Fruit fly (Drosophila melanogaster) whole organism, embryonic: ENCODE measurements around the gene pr.

Experiments used
- Aef1 ChIP-seq: fragments of 200-800 bp; sonication (Bioruptor generic); IDR thresholded peaks from 3 replicates; pipeline ENCODE4 v1.3.6; 2022; ENCODE audit warnings: missing biosample characterization, missing genetic modification characterization
- CG11085 ChIP-seq: fragments of 200-800 bp; sonication (Bioruptor generic); IDR thresholded peaks from 2 replicates; pipeline ENCODE4 v1.3.6; 2022; ENCODE audit warnings: missing biosample characterization, missing genetic modification characterization
- CG12236 ChIP-seq: fragments of 200-800 bp; sonication (Bioruptor generic); optimal IDR thresholded peaks from 2 replicates; lab custom pipeline; 2016; ENCODE audit warnings: missing biosample characterization, missing genetic modification characterization
- CG13624 ChIP-seq: fragments of 200-800 bp; sonication (Bioruptor generic); optimal IDR thresholded peaks from 2 replicates; lab custom pipeline; 2016; ENCODE audit warnings: missing biosample characterization, missing genetic modification characterization
- CG14014 ChIP-seq: fragments of 200-800 bp; sonication (Bioruptor generic); IDR thresholded peaks from 2 replicates; pipeline ENCODE4 v1.3.6; 2022; ENCODE audit warnings: missing biosample characterization, missing genetic modification characterization
- CG14710 ChIP-seq: fragments of 200-800 bp; sonication (Bioruptor generic); optimal IDR thresholded peaks from 3 replicates; lab custom pipeline; 2019; ENCODE audit warnings: missing biosample characterization, mild to moderate bottlenecking, missing genetic modification characterization, moderate library complexity
- CG15479 ChIP-seq: fragments of 200-800 bp; sonication (Bioruptor generic); optimal IDR thresholded peaks from 3 replicates; lab custom pipeline; 2019; ENCODE audit warnings: missing biosample characterization, mild to moderate bottlenecking, missing genetic modification characterization, moderate library complexity
- CG15601 ChIP-seq: fragments of 200-800 bp; sonication (Bioruptor generic); optimal IDR thresholded peaks from 3 replicates; lab custom pipeline; 2019; ENCODE audit warnings: missing biosample characterization, mild to moderate bottlenecking, missing genetic modification characterization, moderate library complexity
- CG1603 ChIP-seq: fragments of 200-800 bp; sonication (Bioruptor generic); optimal IDR thresholded peaks from 2 replicates; lab custom pipeline; 2019; ENCODE audit warnings: missing biosample characterization, mild to moderate bottlenecking, missing genetic modification characterization, moderate library complexity
- CG1647 ChIP-seq: fragments of 200-800 bp; sonication (Bioruptor generic); optimal IDR thresholded peaks from 3 replicates; lab custom pipeline; 2016; ENCODE audit warnings: missing biosample characterization, missing genetic modification characterization
- CG17328 ChIP-seq: fragments of 200-800 bp; sonication (Bioruptor generic); IDR thresholded peaks from 2 replicates; pipeline ENCODE4 v1.3.6; 2022; ENCODE audit warnings: missing biosample characterization, missing genetic modification characterization
- CG18599 ChIP-seq: fragments of 200-800 bp; sonication (Bioruptor generic); optimal IDR thresholded peaks from 3 replicates; lab custom pipeline; 2017; ENCODE audit warnings: missing biosample characterization, missing genetic modification characterization, mild to moderate bottlenecking, moderate library complexity, missing genetic modification reagents
- CG2116 ChIP-seq: fragments of 200-800 bp; sonication (Bioruptor generic); optimal IDR thresholded peaks from 3 replicates; lab custom pipeline; 2018; ENCODE audit warnings: missing biosample characterization, mild to moderate bottlenecking, missing genetic modification characterization
- CG32767 ChIP-seq: fragments of 200-800 bp; sonication (Bioruptor generic); IDR thresholded peaks from 2 replicates; pipeline ENCODE4 v1.3.6; 2022; ENCODE audit warnings: missing biosample characterization, missing genetic modification characterization
- CG42726 ChIP-seq: fragments of 200-800 bp; sonication (Bioruptor generic); IDR thresholded peaks from 2 replicates; pipeline ENCODE4 v1.3.6; 2022; ENCODE audit warnings: missing biosample characterization, missing genetic modification characterization; ENCODE audit not compliant: partially characterized antibody
- CG4404 ChIP-seq: fragments of 200-800 bp; sonication (Bioruptor generic); IDR thresholded peaks from 2 replicates; pipeline ENCODE4 v1.3.6; 2022; ENCODE audit warnings: missing biosample characterization, missing genetic modification characterization
- CG4854 ChIP-seq: fragments of 200-800 bp; sonication (Bioruptor generic); optimal IDR thresholded peaks from 2 replicates; lab custom pipeline; 2016; ENCODE audit warnings: missing biosample characterization, missing genetic modification characterization, inconsistent platforms
- CG7556 ChIP-seq: fragments of 200-800 bp; sonication (Bioruptor generic); optimal IDR thresholded peaks from 2 replicates; lab custom pipeline; 2017; ENCODE audit warnings: missing biosample characterization, mild to moderate bottlenecking, missing genetic modification characterization
- CG9797 ChIP-seq: fragments of 200-800 bp; sonication (Bioruptor generic); optimal IDR thresholded peaks from 3 replicates; lab custom pipeline; 2018; ENCODE audit warnings: missing biosample characterization, mild to moderate bottlenecking, missing genetic modification characterization
- Dll ChIP-seq: fragments of 200-800 bp; sonication (Bioruptor generic); IDR thresholded peaks from 4 replicates; pipeline ENCODE4 v1.3.6; 2022; ENCODE audit warnings: missing biosample characterization, missing genetic modification characterization; ENCODE audit not compliant: partially characterized antibody
- Dp ChIP-seq: fragments of 200-800 bp; sonication (Bioruptor generic); optimal IDR thresholded peaks from 2 replicates; lab custom pipeline; 2018; ENCODE audit warnings: missing biosample characterization, mild to moderate bottlenecking, missing genetic modification characterization, moderate library complexity
- Dref ChIP-seq: fragments of 200-800 bp; sonication (Bioruptor generic); IDR thresholded peaks from 2 replicates; pipeline ENCODE4 v1.3.6; 2022; ENCODE audit warnings: missing biosample characterization, missing genetic modification characterization
- Elba2 ChIP-seq: fragments of 200-800 bp; sonication (Bioruptor generic); optimal IDR thresholded peaks from 3 replicates; lab custom pipeline; 2016; ENCODE audit warnings: missing biosample characterization, missing genetic modification characterization
- Ets65A ChIP-seq: fragments of 200-800 bp; sonication (Bioruptor generic); peaks from one replicate; lab custom pipeline; 2016; ENCODE audit warnings: missing biosample characterization, missing genetic modification characterization
- Fer1 ChIP-seq: fragments of 200-800 bp; sonication (Bioruptor generic); optimal IDR thresholded peaks from 2 replicates; lab custom pipeline; 2017; ENCODE audit warnings: missing biosample characterization, mild to moderate bottlenecking, missing genetic modification characterization
- HmgD ChIP-seq: fragments of 200-800 bp; sonication (Bioruptor generic); optimal IDR thresholded peaks from 3 replicates; lab custom pipeline; 2016; ENCODE audit warnings: missing biosample characterization, missing genetic modification characterization
- Hmr ChIP-seq: fragments of 200-800 bp; sonication (Bioruptor generic); optimal IDR thresholded peaks from 3 replicates; lab custom pipeline; 2017; ENCODE audit warnings: mild to moderate bottlenecking, missing biosample characterization, missing genetic modification reagents, missing genetic modification characterization
- Kr ChIP-seq: fragments of 200-800 bp; sonication (Bioruptor generic); optimal IDR thresholded peaks from 2 replicates; lab custom pipeline; 2017; ENCODE audit warnings: missing biosample characterization, mild to moderate bottlenecking, missing genetic modification characterization
- MBD-R2 ChIP-seq: fragments of 200-800 bp; sonication (Bioruptor generic); IDR thresholded peaks from 2 replicates; pipeline ENCODE4 v1.3.6; 2022; ENCODE audit warnings: missing biosample characterization, missing genetic modification characterization
- Opbp ChIP-seq: fragments of 200-800 bp; sonication (Bioruptor generic); IDR thresholded peaks from 3 replicates; pipeline ENCODE4 v1.3.6; 2022; ENCODE audit warnings: missing biosample characterization, missing genetic modification characterization; ENCODE audit not compliant: partially characterized antibody
- Ravus ChIP-seq: fragments of 200-800 bp; sonication (Bioruptor generic); IDR thresholded peaks from 2 replicates; pipeline ENCODE4 v1.3.6; 2022; ENCODE audit warnings: missing biosample characterization, missing genetic modification characterization
- Tbp ChIP-seq: fragments of >200 bp; optimal IDR thresholded peaks from 2 replicates; lab custom pipeline; 2018; ENCODE audit warnings: missing biosample characterization, missing genetic modification characterization
- caup ChIP-seq: fragments of 200-800 bp; sonication (Bioruptor generic); optimal IDR thresholded peaks from 3 replicates; lab custom pipeline; 2017; ENCODE audit warnings: missing biosample characterization, mild to moderate bottlenecking, missing genetic modification characterization, moderate library complexity; ENCODE audit not compliant: severe bottlenecking
- chm ChIP-seq: fragments of 200-800 bp; sonication (Bioruptor generic); IDR thresholded peaks from 2 replicates; pipeline ENCODE4 v1.3.6; 2022; ENCODE audit warnings: missing biosample characterization, missing genetic modification characterization
- chn ChIP-seq: fragments of 200-800 bp; sonication (Bioruptor generic); optimal IDR thresholded peaks from 2 replicates; lab custom pipeline; 2016; ENCODE audit warnings: missing biosample characterization, missing genetic modification characterization
- crp ChIP-seq, 2 experiments: fragments of 200-800 bp; sonication (Bioruptor generic); optimal IDR thresholded peaks; 2 replicates in 1 of 2; 3 replicates in 1 of 2; lab custom pipeline; 2017; ENCODE audit warnings: missing biosample characterization in 2 of 2, missing genetic modification characterization in 2 of 2, mild to moderate bottlenecking in 1 of 2, moderate library complexity in 1 of 2
- danr ChIP-seq: fragments of 200-800 bp; sonication (Bioruptor generic); IDR thresholded peaks from 2 replicates; pipeline ENCODE4 v1.3.6; 2022; ENCODE audit warnings: missing biosample characterization, missing genetic modification characterization
- gce ChIP-seq: fragments of 200-800 bp; sonication (Bioruptor generic); IDR thresholded peaks from 3 replicates; pipeline ENCODE4 v1.3.6; 2022; ENCODE audit warnings: missing biosample characterization, missing genetic modification characterization
- gro ChIP-seq: fragments of 200-800 bp; sonication (Bioruptor generic); optimal IDR thresholded peaks from 2 replicates; lab custom pipeline; 2016; ENCODE audit warnings: missing biosample characterization, missing genetic modification characterization
- hbn ChIP-seq: fragments of 200-800 bp; sonication (Bioruptor generic); IDR thresholded peaks from 2 replicates; pipeline ENCODE4 v1.3.6; 2022; ENCODE audit warnings: missing biosample characterization, missing genetic modification characterization; ENCODE audit not compliant: partially characterized antibody
- her ChIP-seq: fragments of 200-800 bp; sonication (Bioruptor generic); optimal IDR thresholded peaks from 2 replicates; lab custom pipeline; 2016; ENCODE audit warnings: missing biosample characterization, missing genetic modification characterization
- mirr ChIP-seq: fragments of 200-800 bp; sonication (Bioruptor generic); optimal IDR thresholded peaks from 3 replicates; lab custom pipeline; 2018; ENCODE audit warnings: missing biosample characterization, mild to moderate bottlenecking, missing genetic modification characterization
- nau ChIP-seq: fragments of 200-800 bp; sonication (Bioruptor generic); optimal IDR thresholded peaks from 3 replicates; lab custom pipeline; 2017; ENCODE audit warnings: missing biosample characterization, mild to moderate bottlenecking, missing genetic modification characterization, missing genetic modification reagents
- nerfin-1 ChIP-seq: fragments of 200-800 bp; sonication (Bioruptor generic); optimal IDR thresholded peaks from 3 replicates; lab custom pipeline; 2019; ENCODE audit warnings: missing biosample characterization, mild to moderate bottlenecking, missing genetic modification characterization, moderate library complexity
- nmo ChIP-seq: fragments of 200-800 bp; sonication (Bioruptor generic); optimal IDR thresholded peaks from 2 replicates; lab custom pipeline; 2018; ENCODE audit warnings: missing biosample characterization, mild to moderate bottlenecking, missing genetic modification characterization, moderate library complexity
- pb ChIP-seq: fragments of 200-800 bp; sonication (Bioruptor generic); optimal IDR thresholded peaks from 3 replicates; lab custom pipeline; 2016; ENCODE audit warnings: missing biosample characterization, missing genetic modification characterization
- prd ChIP-seq, 3 experiments: fragments of >200 bp in 2 of 3; fragments of 200-800 bp in 1 of 3; sonication (Bioruptor generic) in 1 of 3; optimal IDR thresholded peaks in 2 of 3; IDR thresholded peaks in 1 of 3; 2 replicates in 2 of 3; 3 replicates in 1 of 3; pipeline versions ENCODE4 v1.3.6 to Lab custom; 2017 to 2022; ENCODE audit warnings: missing biosample characterization in 1 of 3, missing genetic modification characterization in 1 of 3
- scrt ChIP-seq: fragments of 200-800 bp; sonication (Bioruptor generic); optimal IDR thresholded peaks from 2 replicates; lab custom pipeline; 2018; ENCODE audit warnings: missing biosample characterization, mild to moderate bottlenecking, missing genetic modification characterization, moderate library complexity
- sens-2 ChIP-seq: fragments of 200-800 bp; sonication (Bioruptor generic); IDR thresholded peaks from 2 replicates; pipeline ENCODE4 v1.3.6; 2022; ENCODE audit warnings: missing biosample characterization, missing genetic modification characterization
- stc ChIP-seq: fragments of 200-800 bp; sonication (Bioruptor generic); IDR thresholded peaks from 2 replicates; pipeline ENCODE4 v1.3.6; 2022; ENCODE audit warnings: missing biosample characterization, missing genetic modification characterization

The pr gene

dm6 chr2L:20066233-20066650 is 9.0 kb downstream of the pr start, which contains the start of gene bwa:
Gene bwa, plus strand, starts transcription at chr2L:20066391.
- TF ChIP-seq Dp (GFP tag; lab: Kevin White, UChicago) (peak; percentile 83), mirr (GFP tag; lab: Kevin White, UChicago) (peak; percentile 26), CG4404 (GFP tag; lab: Robert Waterston, UW) (no peak), CG13624 (GFP tag; lab: Kevin White, UChicago) (peak; percentile 35), CG17328 (GFP tag; lab: Robert Waterston, UW) (peak; percentile 24; the same call in 1 of the 2 replicates), CG12236 (GFP tag; lab: Kevin White, UChicago) (no peak), Fer1 (GFP tag; lab: Kevin White, UChicago) (peak; percentile 4), scrt (no peak), Dref (GFP tag; lab: Robert Waterston, UW) (peak; percentile 54), Hmr (GFP tag; lab: Kevin White, UChicago) (peak; percentile 58), Dll (peak; percentile 16; the same call in 1 of the 4 replicates), HmgD (peak; percentile 46), CG15479 (peak; percentile 73), gce (GFP tag; lab: Robert Waterston, UW) (no peak), nmo (GFP tag; lab: Kevin White, UChicago) (peak; percentile 25), Tbp (GFP tag; lab: Kevin White, UChicago) (no peak), nau (GFP tag; lab: Kevin White, UChicago) (no peak), caup (peak; percentile 24), CG7556 (GFP tag; lab: Kevin White, UChicago) (no peak), Aef1 (GFP tag; lab: Robert Waterston, UW) (peak; percentile 35; the same call in 2 of the 3 replicates), Ravus (GFP tag; lab: Robert Waterston, UW) (no peak), nerfin-1 (tag; lab: Kevin White, UChicago) (peak; percentile 51), chm (GFP tag; lab: Robert Waterston, UW) (0 out of 2 replicates have a peak, but pooled peaks have one; percentile 30), gro (peak; percentile 41), Kr (GFP tag; lab: Kevin White, UChicago) (no peak), CG4854 (GFP tag; lab: Kevin White, UChicago) (no peak), crp (GFP tag; optimal IDR thresholded peaks at IDR 0.05; lab: Kevin White, UChicago) (peak in 1 of 2 experiments; percentile 12), CG18599 (GFP tag; lab: Kevin White, UChicago) (no peak), CG14014 (GFP tag; lab: Robert Waterston, UW) (no peak), pb (GFP tag; lab: Kevin White, UChicago) (peak; percentile 2), Ets65A (GFP tag; lab: Kevin White, UChicago) (peak; percentile 49), hbn (GFP tag; lab: Robert Waterston, UW) (no peak), CG32767 (GFP tag; lab: Robert Waterston, UW) (no peak), Opbp (peak; percentile 39; the same call in 1 of the 3 replicates), CG1603 (tag; lab: Kevin White, UChicago) (peak; percentile 60), MBD-R2 (peak; percentile 51), chn (GFP tag; lab: Kevin White, UChicago) (no peak), CG9797 (GFP tag; lab: Kevin White, UChicago) (peak; percentile 88), CG2116 (GFP tag; lab: Kevin White, UChicago) (peak; percentile 22), prd (optimal IDR thresholded peaks at IDR 0.05; lab: Kevin White, UChicago) (no peak), prd (GFP tag; IDR thresholded peaks at IDR 0.05; lab: Robert Waterston, UW) (no peak), CG42726 (GFP tag; lab: Robert Waterston, UW) (0 out of 2 replicates have a peak, but pooled peaks have one; percentile 53), CG15601 (no peak), stc (GFP tag; lab: Robert Waterston, UW) (no peak; the same call in 1 of the 2 replicates), her (GFP tag; lab: Kevin White, UChicago) (no peak), danr (GFP tag; lab: Robert Waterston, UW) (no peak), CG14710 (peak; percentile 28), sens-2 (GFP tag; lab: Robert Waterston, UW) (no peak), CG1647 (no peak), Elba2 (GFP tag; lab: Kevin White, UChicago) (no peak), CG11085 (GFP tag; lab: Robert Waterston, UW) (no peak)
